Worm (Caenorhabditis elegans) whole organism, L4 larva: ENCODE results near the gene sri-69.

Experiments used
- F26F4.8 ChIP-seq: fragments of 200-800 bp; sonication (Bioruptor generic); conservative IDR thresholded peaks from 2 replicates; pipeline ENCODE4 v1.3.6; 2022; ENCODE audit warnings: missing genetic modification characterization, missing compliant biosample characterization
- F37D6.2 ChIP-seq: sonication (generic microtip); optimal IDR thresholded peaks from 2 replicates; lab custom pipeline; 2016; ENCODE audit warnings: mild to moderate bottlenecking, missing genetic modification characterization, missing compliant biosample characterization
- T20F7.1 ChIP-seq: fragments of 200-800 bp; sonication (Bioruptor generic); optimal IDR thresholded peaks from 2 replicates; lab custom pipeline; 2018; ENCODE audit warnings: mild to moderate bottlenecking, missing genetic modification characterization, missing compliant biosample characterization
- T26A8.4 ChIP-seq: fragments of 200-800 bp; sonication (Bioruptor generic); IDR thresholded peaks from 2 replicates; pipeline ENCODE4 v1.3.6; 2022; ENCODE audit warnings: missing genetic modification characterization, missing compliant biosample characterization
- Y105C5A.15 ChIP-seq: fragments of 200-800 bp; sonication (Bioruptor generic); IDR thresholded peaks from 2 replicates; pipeline ENCODE4 v1.3.6; 2022; ENCODE audit warnings: missing genetic modification characterization, missing compliant biosample characterization
- Y48G9A.11 ChIP-seq: fragments of 200-800 bp; sonication (Bioruptor generic); IDR thresholded peaks from 2 replicates; pipeline ENCODE4 v1.3.6; 2022; ENCODE audit warnings: missing genetic modification reagents, missing genetic modification characterization, missing compliant biosample characterization
- Y5F2A.4 ChIP-seq: fragments of 200-800 bp; sonication (Bioruptor generic); optimal IDR thresholded peaks from 2 replicates; lab custom pipeline; 2018; ENCODE audit warnings: mild to moderate bottlenecking, missing genetic modification characterization, missing compliant biosample characterization
- ZK337.2 ChIP-seq: fragments of 200-800 bp; sonication (Bioruptor generic); IDR thresholded peaks from 2 replicates; pipeline ENCODE4 v1.3.6; 2022; ENCODE audit warnings: missing genetic modification reagents, missing genetic modification characterization, missing compliant biosample characterization
- ZK546.5 ChIP-seq, 2 experiments: sonication (generic microtip); optimal IDR thresholded peaks; 2 replicates each; lab custom pipeline; 2017; ENCODE audit warnings: missing biosample characterization in 2 of 2, missing genetic modification characterization in 2 of 2
- aly-2 ChIP-seq: sonication (generic microtip); optimal IDR thresholded peaks from 2 replicates; lab custom pipeline; 2018; ENCODE audit warnings: missing biosample characterization, missing genetic modification characterization
- ceh-28 ChIP-seq: fragments of 150-350 bp; optimal IDR thresholded peaks from 2 replicates; lab custom pipeline; 2014; ENCODE audit warnings: missing biosample characterization, missing genetic modification reagents, missing genetic modification characterization
- ceh-44 ChIP-seq: fragments of 200-800 bp; sonication (Bioruptor generic); IDR thresholded peaks from 2 replicates; pipeline ENCODE4 v1.3.6; 2022; ENCODE audit warnings: missing genetic modification reagents, missing genetic modification characterization, missing compliant biosample characterization
- ceh-82 ChIP-seq: sonication (generic microtip); optimal IDR thresholded peaks from 2 replicates; lab custom pipeline; 2017; ENCODE audit warnings: missing biosample characterization, missing genetic modification characterization
- daf-12 ChIP-seq: fragments of 150-350 bp; optimal IDR thresholded peaks from 2 replicates; lab custom pipeline; 2014; ENCODE audit warnings: missing biosample characterization, missing genetic modification reagents, missing genetic modification characterization
- daf-8 ChIP-seq: fragments of 200-800 bp; sonication (Bioruptor generic); IDR thresholded peaks from 2 replicates; pipeline ENCODE4 v1.3.6; 2022; ENCODE audit warnings: missing genetic modification characterization, missing compliant biosample characterization
- dmd-8 ChIP-seq: fragments of 200-800 bp; sonication (Bioruptor generic); IDR thresholded peaks from 2 replicates; pipeline ENCODE4 v1.3.6; 2022; ENCODE audit warnings: missing genetic modification characterization, missing compliant biosample characterization
- duxl-1 ChIP-seq: sonication (generic microtip); optimal IDR thresholded peaks from 2 replicates; lab custom pipeline; 2016; ENCODE audit warnings: mild to moderate bottlenecking, missing genetic modification characterization, moderate library complexity, missing compliant biosample characterization; ENCODE audit not compliant: poor library complexity
- egl-27 ChIP-seq: sonication (generic microtip); optimal IDR thresholded peaks from 3 replicates; lab custom pipeline; 2017; ENCODE audit warnings: missing biosample characterization, missing genetic modification reagents, missing genetic modification characterization
- egl-43 ChIP-seq: fragments of 200-800 bp; sonication (Bioruptor generic); IDR thresholded peaks from 2 replicates; pipeline ENCODE4 v1.3.6; 2022; ENCODE audit warnings: missing genetic modification reagents, missing genetic modification characterization, missing compliant biosample characterization
- fkh-10 ChIP-seq: fragments of 150-350 bp; optimal IDR thresholded peaks from 2 replicates; lab custom pipeline; 2014; ENCODE audit warnings: missing biosample characterization, missing genetic modification reagents, missing genetic modification characterization
- fos-1 ChIP-seq: fragments of 150-350 bp; optimal IDR thresholded peaks from 2 replicates; lab custom pipeline; 2014; ENCODE audit warnings: missing biosample characterization, missing genetic modification characterization
- hlh-11 ChIP-seq: fragments of 200-800 bp; sonication (Bioruptor generic); optimal IDR thresholded peaks from 2 replicates; lab custom pipeline; 2018; ENCODE audit warnings: mild to moderate bottlenecking, missing genetic modification characterization, missing compliant biosample characterization
- hlh-30 ChIP-seq: sonication (generic microtip); optimal IDR thresholded peaks from 2 replicates; lab custom pipeline; 2017; ENCODE audit warnings: antibody characterized with exemption, mild to moderate bottlenecking, missing genetic modification characterization, missing compliant biosample characterization; ENCODE audit not compliant: insufficient read depth
- jun-1 ChIP-seq: fragments of 150-350 bp; optimal IDR thresholded peaks from 2 replicates; lab custom pipeline; 2014; ENCODE audit warnings: missing biosample characterization, missing genetic modification reagents, missing genetic modification characterization
- lin-1 ChIP-seq: fragments of 200-800 bp; sonication (Bioruptor generic); IDR thresholded peaks from 2 replicates; pipeline ENCODE4 v1.3.6; 2022; ENCODE audit warnings: missing genetic modification reagents, missing genetic modification characterization, missing compliant biosample characterization
- lin-13 ChIP-seq: fragments of 150-350 bp; optimal IDR thresholded peaks from 2 replicates; lab custom pipeline; 2014; ENCODE audit warnings: missing biosample characterization, missing genetic modification reagents, missing genetic modification characterization
- lin-15B ChIP-seq: fragments of 150-350 bp; sonication (generic microtip); optimal IDR thresholded peaks from 3 replicates; lab custom pipeline; 2014; ENCODE audit warnings: missing biosample characterization, missing genetic modification characterization
- lin-29 ChIP-seq: fragments of 200-800 bp; sonication (Bioruptor generic); IDR thresholded peaks from 2 replicates; pipeline ENCODE4 v1.3.6; 2022; ENCODE audit warnings: missing genetic modification reagents, missing genetic modification characterization, missing compliant biosample characterization
- lin-38 ChIP-seq: fragments of 200-800 bp; sonication (Bioruptor generic); IDR thresholded peaks from 2 replicates; pipeline ENCODE4 v1.3.6; 2022; ENCODE audit warnings: missing genetic modification reagents, missing genetic modification characterization, missing compliant biosample characterization
- lin-39 ChIP-seq: fragments of 150-350 bp; optimal IDR thresholded peaks from 2 replicates; lab custom pipeline; 2014; ENCODE audit warnings: missing biosample characterization, missing genetic modification reagents, missing genetic modification characterization
- madf-5 ChIP-seq, 2 experiments: fragments of 200-800 bp; sonication (Bioruptor generic); IDR thresholded peaks; 2 replicates each; pipeline ENCODE4 v1.3.6; 2022; ENCODE audit warnings: missing compliant biosample characterization in 2 of 2, missing genetic modification characterization in 2 of 2
- mdt-29 ChIP-seq: fragments of 200-800 bp; sonication (Bioruptor generic); IDR thresholded peaks from 2 replicates; pipeline ENCODE4 v1.3.6; 2022; ENCODE audit warnings: missing genetic modification reagents, missing genetic modification characterization, missing compliant biosample characterization
- mep-1 ChIP-seq: fragments of 150-350 bp; sonication (generic microtip); optimal IDR thresholded peaks from 3 replicates; lab custom pipeline; 2014; ENCODE audit warnings: missing biosample characterization, missing genetic modification characterization
- mxl-2 ChIP-seq: fragments of 200-800 bp; sonication (Bioruptor generic); conservative IDR thresholded peaks from 2 replicates; pipeline ENCODE4 v1.3.6; 2022; ENCODE audit warnings: missing genetic modification reagents, missing genetic modification characterization, missing compliant biosample characterization
- nhr-28 ChIP-seq: fragments of 150-350 bp; optimal IDR thresholded peaks from 2 replicates; lab custom pipeline; 2014; ENCODE audit warnings: missing biosample characterization, missing genetic modification characterization
- nhr-41 ChIP-seq: fragments of 200-800 bp; sonication (Bioruptor generic); IDR thresholded peaks from 2 replicates; pipeline ENCODE4 v1.3.6; 2022; ENCODE audit warnings: missing genetic modification reagents, missing genetic modification characterization, missing compliant biosample characterization
- nhr-6 ChIP-seq: fragments of 150-350 bp; optimal IDR thresholded peaks from 2 replicates; lab custom pipeline; 2014; ENCODE audit warnings: missing biosample characterization, missing genetic modification characterization
- pha-4 ChIP-seq, 2 experiments: fragments of 150-350 bp in 1 of 2; fragments of 200-800 bp in 1 of 2; sonication (Bioruptor generic) in 1 of 2; IDR thresholded peaks in 1 of 2; optimal IDR thresholded peaks in 1 of 2; 2 replicates each; pipeline versions ENCODE4 v1.3.6 to Lab custom; 2014 to 2022; ENCODE audit warnings: missing genetic modification characterization in 2 of 2, missing genetic modification reagents in 2 of 2, missing biosample characterization in 1 of 2, missing compliant biosample characterization in 1 of 2
- pqm-1 ChIP-seq: sonication (generic microtip); optimal IDR thresholded peaks from 2 replicates; lab custom pipeline; 2017; ENCODE audit warnings: missing biosample characterization, missing genetic modification characterization
- rbr-2 ChIP-seq: sonication (generic microtip); optimal IDR thresholded peaks from 2 replicates; lab custom pipeline; 2016; ENCODE audit warnings: missing genotype, missing genetic modification characterization, missing compliant biosample characterization
- set-16 ChIP-seq: fragments of 200-800 bp; sonication (Bioruptor generic); IDR thresholded peaks from 2 replicates; pipeline ENCODE4 v1.3.6; 2022; ENCODE audit warnings: missing genetic modification reagents, missing genetic modification characterization, missing compliant biosample characterization
- skn-1 ChIP-seq: fragments of 150-350 bp; optimal IDR thresholded peaks from 2 replicates; lab custom pipeline; 2014; ENCODE audit warnings: missing biosample characterization, missing genetic modification characterization
- snpc-4 ChIP-seq: fragments of 150-350 bp; optimal IDR thresholded peaks from 2 replicates; lab custom pipeline; 2014; ENCODE audit warnings: missing biosample characterization, missing genetic modification characterization
- spr-3 ChIP-seq: fragments of 200-800 bp; sonication (Bioruptor generic); optimal IDR thresholded peaks from 2 replicates; lab custom pipeline; 2018; ENCODE audit warnings: mild to moderate bottlenecking, missing genetic modification characterization, missing compliant biosample characterization
- tra-1 ChIP-seq: fragments of 200-800 bp; sonication (Bioruptor generic); IDR thresholded peaks from 2 replicates; pipeline ENCODE4 v1.3.6; 2022; ENCODE audit warnings: missing genetic modification reagents, missing genetic modification characterization, missing compliant biosample characterization
- unc-39 ChIP-seq: sonication (generic microtip); optimal IDR thresholded peaks from 2 replicates; lab custom pipeline; 2017; ENCODE audit warnings: missing biosample characterization, missing genetic modification characterization
- unc-62 ChIP-seq, 3 experiments: fragments of 150-350 bp in 1 of 3; sonication (generic microtip); optimal IDR thresholded peaks in 2 of 3; peaks in 1 of 3; 1 replicate in 1 of 3; 2 replicates in 2 of 3; lab custom pipeline; 2014 to 2017; ENCODE audit warnings: missing biosample characterization in 3 of 3, missing genetic modification characterization in 3 of 3, missing genetic modification reagents in 3 of 3, missing genotype in 1 of 3
- vab-7 ChIP-seq: fragments of 200-800 bp; sonication (Bioruptor generic); IDR thresholded peaks from 2 replicates; pipeline ENCODE4 v1.3.6; 2022; ENCODE audit warnings: missing genetic modification reagents, missing genetic modification characterization, missing compliant biosample characterization
- zag-1 ChIP-seq: fragments of 150-350 bp; optimal IDR thresholded peaks from 2 replicates; lab custom pipeline; 2014; ENCODE audit warnings: missing biosample characterization, missing genetic modification characterization
- ztf-11 ChIP-seq: fragments of 150-350 bp; optimal IDR thresholded peaks from 2 replicates; lab custom pipeline; 2014; ENCODE audit warnings: missing biosample characterization, missing genetic modification characterization

sri-69 gene

DNA sequence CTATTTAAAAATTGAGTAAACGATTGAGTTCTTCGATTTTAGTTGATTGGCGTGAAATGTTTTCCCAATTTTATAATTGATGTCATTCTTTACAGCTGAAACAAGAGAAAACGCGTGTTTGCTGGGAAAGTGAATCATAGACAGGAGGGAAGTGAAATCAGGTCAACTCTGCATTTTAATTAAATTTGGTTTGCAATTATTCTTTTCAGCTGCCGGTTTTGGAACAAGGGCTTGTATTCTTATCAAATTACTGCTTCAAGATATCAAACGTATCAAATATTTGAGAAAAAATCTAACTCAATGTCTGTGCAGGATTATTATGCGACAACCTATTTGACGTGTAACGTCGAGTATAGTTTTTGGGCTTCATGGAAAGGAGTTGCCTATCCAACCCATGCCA lies 8.6 kb upstream of the sri-69 start, which contains the start of gene srh-97:
Gene srh-97 (plus strand): TSS at position 301 of the 400 bp plus-strand sequence.
- TF ChIP-seq lin-39 (tag; lab: Kevin White, UChicago) (no peak), F37D6.2 (tag; lab: Kevin White, UChicago) (no peak), set-16 (GFP tag; lab: Robert Waterston, UW) (no peak), nhr-6 (tag; lab: Kevin White, UChicago) (no peak), lin-29 (GFP tag; lab: Robert Waterston, UW) (no peak), T20F7.1 (no peak), daf-8 (no peak), ceh-82 (tag; lab: Kevin White, UChicago) (no peak), hlh-11 (tag; lab: Kevin White, UChicago) (no peak), dmd-8 (GFP tag; lab: Robert Waterston, UW) (no peak), nhr-41 (GFP tag; lab: Robert Waterston, UW) (no peak), mxl-2 (GFP tag; lab: Robert Waterston, UW) (no peak), tra-1 (GFP tag; lab: Robert Waterston, UW) (no peak), aly-2 (tag; lab: Kevin White, UChicago) (no peak), spr-3 (GFP tag; lab: Kevin White, UChicago) (no peak), duxl-1 (tag; lab: Kevin White, UChicago) (no peak), mep-1 (tag; lab: Kevin White, UChicago) (no peak), fkh-10 (GFP tag; lab: Kevin White, UChicago) (no peak), Y48G9A.11 (GFP tag; lab: Robert Waterston, UW) (no peak)

DNA sequence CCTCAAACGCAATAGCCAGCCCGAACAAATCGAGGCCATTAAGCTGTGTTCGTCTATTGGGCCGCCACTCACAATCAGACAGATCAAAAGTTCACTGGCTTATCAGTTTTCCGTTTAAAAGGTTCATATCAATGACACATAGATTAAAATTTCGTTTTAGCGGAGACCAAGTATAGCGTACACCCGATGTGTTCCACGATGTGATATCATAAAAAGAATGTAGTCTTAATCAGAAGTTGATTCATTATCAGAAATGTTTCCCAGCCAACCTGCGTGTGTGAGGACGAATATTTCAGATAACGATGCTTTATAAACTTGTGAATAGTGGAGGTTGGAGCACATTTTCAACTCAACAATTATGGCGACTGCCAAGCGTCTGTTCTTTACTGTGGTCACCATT lies 5.8 kb upstream of the sri-69 start, which contains the start of gene clc-13:
Gene clc-13 (plus strand): TSS at position 359 of the 400 bp plus-strand sequence.
- TF ChIP-seq ZK337.2 (GFP tag; lab: Robert Waterston, UW) (no peak), ztf-11 (tag; lab: Kevin White, UChicago) (no peak), spr-3 (GFP tag; lab: Kevin White, UChicago) (no peak), fkh-10 (GFP tag; lab: Kevin White, UChicago) (no peak), egl-27 (no peak), daf-12 (no peak), Y5F2A.4 (GFP tag; lab: Kevin White, UChicago) (no peak), fos-1 (tag; lab: Kevin White, UChicago) (no peak), daf-8 (no peak), nhr-6 (tag; lab: Kevin White, UChicago) (no peak), zag-1 (no peak), egl-43 (GFP tag; lab: Robert Waterston, UW) (no peak), ceh-44 (GFP tag; lab: Robert Waterston, UW) (no peak), pha-4 (GFP tag; IDR thresholded peaks at IDR 0.05; lab: Robert Waterston, UW) (no peak), pha-4 (tag; optimal IDR thresholded peaks at IDR 0.05; lab: Kevin White, UChicago) (no peak), unc-39 (tag; lab: Kevin White, UChicago) (no peak), ceh-82 (tag; lab: Kevin White, UChicago) (no peak), snpc-4 (tag; lab: Kevin White, UChicago) (no peak), F26F4.8 (no peak), ZK546.5 (tag; optimal IDR thresholded peaks at IDR 0.05; lab: Kevin White, UChicago) (no peak), hlh-11 (tag; lab: Kevin White, UChicago) (peak; percentile 22), rbr-2 (no peak), nhr-28 (peak; percentile 44), pqm-1 (peak; percentile 21), lin-1 (no peak), ceh-28 (tag; lab: Kevin White, UChicago) (no peak), lin-15B (tag; lab: Kevin White, UChicago) (no peak), mdt-29 (GFP tag; lab: Robert Waterston, UW) (no peak), T26A8.4 (GFP tag; lab: Robert Waterston, UW) (no peak), madf-5 (GFP tag; IDR thresholded peaks at IDR 0.05; lab: Robert Waterston, UW) (no peak), hlh-30 (tag; lab: Kevin White, UChicago) (no peak), jun-1 (no peak), skn-1 (tag; lab: Kevin White, UChicago) (no peak), lin-13 (GFP tag; lab: Kevin White, UChicago) (no peak), lin-38 (GFP tag; lab: Robert Waterston, UW) (no peak), vab-7 (no peak), unc-62 (GFP tag; optimal IDR thresholded peaks at IDR 0.05 in 1 of 2; lab: Kevin White, UChicago) (peak in 1 of 2 experiments; percentile 11), unc-62 (tag; optimal IDR thresholded peaks at IDR 0.05; lab: Kevin White, UChicago) (no peak), Y105C5A.15 (no peak)
